Fruit fly (Drosophila melanogaster) whole organism, embryonic: ENCODE results near the gene T48.

Experiments used
- ATbp ChIP-seq: fragments of 200-800 bp; sonication (Bioruptor generic); optimal IDR thresholded peaks from 2 replicates; lab custom pipeline; 2017; ENCODE audit warnings: missing biosample characterization, mild to moderate bottlenecking, missing genetic modification characterization, missing genetic modification reagents
- Atf-2 ChIP-seq: fragments of 200-800 bp; sonication (Bioruptor generic); optimal IDR thresholded peaks from 2 replicates; lab custom pipeline; 2016; ENCODE audit warnings: missing biosample characterization, missing genetic modification characterization
- CG12942 ChIP-seq: fragments of 200-800 bp; sonication (Bioruptor generic); optimal IDR thresholded peaks from 3 replicates; lab custom pipeline; 2016; ENCODE audit warnings: missing biosample characterization, missing genetic modification characterization
- CG13287 ChIP-seq: fragments of 200-800 bp; sonication (Bioruptor generic); IDR thresholded peaks from 2 replicates; pipeline ENCODE4 v1.3.6; 2022; ENCODE audit warnings: missing biosample characterization, missing genetic modification characterization; ENCODE audit not compliant: partially characterized antibody
- CG13624 ChIP-seq: fragments of 200-800 bp; sonication (Bioruptor generic); optimal IDR thresholded peaks from 2 replicates; lab custom pipeline; 2016; ENCODE audit warnings: missing biosample characterization, missing genetic modification characterization
- CG15073 ChIP-seq: fragments of 200-800 bp; sonication (Bioruptor generic); optimal IDR thresholded peaks from 2 replicates; lab custom pipeline; 2016; ENCODE audit warnings: missing biosample characterization, missing genetic modification characterization
- CG15696 ChIP-seq: fragments of 200-800 bp; sonication (Bioruptor generic); optimal IDR thresholded peaks from 2 replicates; lab custom pipeline; 2019; ENCODE audit warnings: missing biosample characterization, mild to moderate bottlenecking, missing genetic modification characterization, moderate library complexity
- CG17385 ChIP-seq: fragments of 200-800 bp; sonication (Bioruptor generic); optimal IDR thresholded peaks from 3 replicates; lab custom pipeline; 2018; ENCODE audit warnings: missing biosample characterization, mild to moderate bottlenecking, missing genetic modification characterization
- CG18262 ChIP-seq: fragments of 200-800 bp; optimal IDR thresholded peaks from 3 replicates; lab custom pipeline; 2019; ENCODE audit warnings: missing biosample characterization, mild to moderate bottlenecking, missing genetic modification characterization, moderate library complexity
- CG30431 ChIP-seq: fragments of 200-800 bp; sonication (Bioruptor generic); optimal IDR thresholded peaks from 2 replicates; lab custom pipeline; 2017; ENCODE audit warnings: missing biosample characterization, missing genetic modification characterization
- CG3407 ChIP-seq: fragments of 200-800 bp; sonication (Bioruptor generic); optimal IDR thresholded peaks from 2 replicates; lab custom pipeline; 2018; ENCODE audit warnings: missing biosample characterization, mild to moderate bottlenecking, missing genetic modification characterization
- CG42726 ChIP-seq: fragments of 200-800 bp; sonication (Bioruptor generic); IDR thresholded peaks from 2 replicates; pipeline ENCODE4 v1.3.6; 2022; ENCODE audit warnings: missing biosample characterization, missing genetic modification characterization; ENCODE audit not compliant: partially characterized antibody
- CG9437 ChIP-seq: fragments of 200-800 bp; sonication (Bioruptor generic); optimal IDR thresholded peaks from 2 replicates; lab custom pipeline; 2018; ENCODE audit warnings: missing biosample characterization, mild to moderate bottlenecking, missing genetic modification characterization
- Dek ChIP-seq: fragments of 200-800 bp; sonication (Bioruptor generic); optimal IDR thresholded peaks from 3 replicates; lab custom pipeline; 2019; ENCODE audit warnings: missing biosample characterization, mild to moderate bottlenecking, missing genetic modification characterization, moderate library complexity
- Dip3 ChIP-seq: fragments of 200-800 bp; sonication (Bioruptor generic); optimal IDR thresholded peaks from 3 replicates; lab custom pipeline; 2016; ENCODE audit warnings: missing biosample characterization, missing genetic modification characterization
- Drgx ChIP-seq: fragments of 200-800 bp; sonication (Bioruptor generic); IDR thresholded peaks from 2 replicates; pipeline ENCODE4 v1.3.6; 2022; ENCODE audit warnings: missing biosample characterization, missing genetic modification characterization
- Hmr ChIP-seq: fragments of 200-800 bp; sonication (Bioruptor generic); optimal IDR thresholded peaks from 3 replicates; lab custom pipeline; 2017; ENCODE audit warnings: mild to moderate bottlenecking, missing biosample characterization, missing genetic modification reagents, missing genetic modification characterization
- MESR4 ChIP-seq: fragments of 200-800 bp; sonication (Bioruptor generic); optimal IDR thresholded peaks from 2 replicates; lab custom pipeline; 2018; ENCODE audit warnings: missing biosample characterization, mild to moderate bottlenecking, missing genetic modification characterization, moderate library complexity
- NFAT ChIP-seq: fragments of 200-800 bp; sonication (Bioruptor generic); IDR thresholded peaks from 2 replicates; pipeline ENCODE4 v1.3.6; 2022; ENCODE audit warnings: missing biosample characterization, missing genetic modification characterization
- Neu2 ChIP-seq: fragments of 200-800 bp; sonication (Bioruptor generic); optimal IDR thresholded peaks from 3 replicates; lab custom pipeline; 2016; ENCODE audit warnings: missing biosample characterization, missing genetic modification characterization, borderline replicate concordance
- NfI ChIP-seq: fragments of 200-800 bp; sonication (Bioruptor generic); optimal IDR thresholded peaks from 3 replicates; lab custom pipeline; 2018; ENCODE audit warnings: missing biosample characterization, mild to moderate bottlenecking, missing genetic modification characterization, moderate library complexity
- Oaz ChIP-seq: fragments of 200-800 bp; sonication (Bioruptor generic); IDR thresholded peaks from 2 replicates; pipeline ENCODE4 v1.3.6; 2022; ENCODE audit warnings: missing biosample characterization, missing genetic modification characterization
- Ptx1 ChIP-seq: fragments of 200-800 bp; sonication (Bioruptor generic); IDR thresholded peaks from 2 replicates; pipeline ENCODE4 v1.3.6; 2022; ENCODE audit warnings: missing biosample characterization, missing genetic modification characterization
- Sox100B ChIP-seq: fragments of 200-800 bp; sonication (Bioruptor generic); optimal IDR thresholded peaks from 3 replicates; lab custom pipeline; 2018; ENCODE audit warnings: missing biosample characterization, mild to moderate bottlenecking, missing genetic modification characterization
- Sox102F ChIP-seq: fragments of 200-800 bp; sonication (Bioruptor generic); optimal IDR thresholded peaks from 2 replicates; lab custom pipeline; 2018; ENCODE audit warnings: missing biosample characterization, mild to moderate bottlenecking, missing genetic modification characterization, moderate library complexity
- Sry-β ChIP-seq: fragments of 200-800 bp; sonication (Bioruptor generic); optimal IDR thresholded peaks from 2 replicates; lab custom pipeline; 2018; ENCODE audit warnings: missing biosample characterization, mild to moderate bottlenecking, missing genetic modification characterization, moderate library complexity
- Xbp1 ChIP-seq: fragments of 200-800 bp; sonication (Bioruptor generic); optimal IDR thresholded peaks from 3 replicates; lab custom pipeline; 2016; ENCODE audit warnings: missing biosample characterization, mild to moderate bottlenecking, missing genetic modification characterization
- ato ChIP-seq: fragments of 200-800 bp; sonication (Bioruptor generic); IDR thresholded peaks from 2 replicates; pipeline ENCODE4 v1.3.6; 2022; ENCODE audit warnings: missing biosample characterization, missing genetic modification characterization; ENCODE audit not compliant: partially characterized antibody
- bcd ChIP-seq: fragments of 200-800 bp; sonication (Bioruptor generic); optimal IDR thresholded peaks from 2 replicates; lab custom pipeline; 2017; ENCODE audit warnings: missing biosample characterization, mild to moderate bottlenecking, missing genetic modification characterization
- bigmax ChIP-seq: fragments of 200-800 bp; sonication (Bioruptor generic); optimal IDR thresholded peaks from 2 replicates; lab custom pipeline; 2018; ENCODE audit warnings: missing biosample characterization, mild to moderate bottlenecking, missing genetic modification characterization
- dan ChIP-seq: fragments of 200-800 bp; sonication (Bioruptor generic); IDR thresholded peaks from 2 replicates; pipeline ENCODE4 v1.3.6; 2022; ENCODE audit warnings: missing biosample characterization, missing genetic modification characterization
- eyg ChIP-seq: fragments of 200-800 bp; sonication (Bioruptor generic); optimal IDR thresholded peaks from 3 replicates; lab custom pipeline; 2016; ENCODE audit warnings: missing biosample characterization, missing genetic modification characterization
- fd64A ChIP-seq: fragments of 200-800 bp; sonication (Bioruptor generic); optimal IDR thresholded peaks from 3 replicates; lab custom pipeline; 2018; ENCODE audit warnings: missing biosample characterization, mild to moderate bottlenecking, missing genetic modification characterization
- gsb-n ChIP-seq: fragments of 200-800 bp; sonication (Bioruptor generic); optimal IDR thresholded peaks from 3 replicates; lab custom pipeline; 2018; ENCODE audit warnings: missing biosample characterization, mild to moderate bottlenecking, missing genetic modification characterization
- ham ChIP-seq: fragments of 200-800 bp; sonication (Bioruptor generic); IDR thresholded peaks from 2 replicates; pipeline ENCODE4 v1.3.6; 2022; ENCODE audit warnings: missing biosample characterization, missing genetic modification characterization
- lbe ChIP-seq: fragments of 200-800 bp; sonication (Bioruptor generic); optimal IDR thresholded peaks from 2 replicates; lab custom pipeline; 2016; ENCODE audit warnings: missing biosample characterization, mild to moderate bottlenecking, missing genetic modification characterization
- mirr ChIP-seq: fragments of 200-800 bp; sonication (Bioruptor generic); optimal IDR thresholded peaks from 3 replicates; lab custom pipeline; 2018; ENCODE audit warnings: missing biosample characterization, mild to moderate bottlenecking, missing genetic modification characterization
- mld ChIP-seq: fragments of 200-800 bp; sonication (Bioruptor generic); IDR thresholded peaks from 3 replicates; pipeline ENCODE4 v1.3.6; 2022; ENCODE audit warnings: missing biosample characterization, missing genetic modification characterization; ENCODE audit not compliant: partially characterized antibody
- oc ChIP-seq: fragments of 200-800 bp; sonication (Bioruptor generic); optimal IDR thresholded peaks from 2 replicates; lab custom pipeline; 2018; ENCODE audit warnings: missing biosample characterization, mild to moderate bottlenecking, missing genetic modification characterization, moderate library complexity
- pan ChIP-seq, 4 experiments: fragments of >200 bp in 3 of 4; fragments of 200-800 bp in 1 of 4; sonication (Bioruptor generic) in 1 of 4; optimal IDR thresholded peaks in 3 of 4; IDR thresholded peaks in 1 of 4; 2 replicates each; pipeline versions ENCODE4 v1.3.6 to Lab custom; 2017 to 2022; ENCODE audit warnings: missing biosample characterization in 2 of 4, missing genetic modification characterization in 2 of 4, mixed read lengths in 1 of 4
- prd ChIP-seq, 3 experiments: fragments of >200 bp in 2 of 3; fragments of 200-800 bp in 1 of 3; sonication (Bioruptor generic) in 1 of 3; optimal IDR thresholded peaks in 2 of 3; IDR thresholded peaks in 1 of 3; 2 replicates in 2 of 3; 3 replicates in 1 of 3; pipeline versions ENCODE4 v1.3.6 to Lab custom; 2017 to 2022; ENCODE audit warnings: missing biosample characterization in 1 of 3, missing genetic modification characterization in 1 of 3
- repo ChIP-seq: fragments of 200-800 bp; sonication (Bioruptor generic); optimal IDR thresholded peaks from 2 replicates; lab custom pipeline; 2016; ENCODE audit warnings: missing biosample characterization, missing genetic modification characterization
- tup ChIP-seq: fragments of 200-800 bp; sonication (Bioruptor generic); optimal IDR thresholded peaks from 2 replicates; lab custom pipeline; 2016; ENCODE audit warnings: missing biosample characterization, mild to moderate bottlenecking, missing genetic modification characterization, moderate library complexity
- vfl ChIP-seq: fragments of 200-800 bp; sonication (Bioruptor generic); optimal IDR thresholded peaks from 2 replicates; lab custom pipeline; 2016; ENCODE audit warnings: missing biosample characterization, missing genetic modification characterization
- vnd ChIP-seq: fragments of 200-800 bp; sonication (Bioruptor generic); IDR thresholded peaks from 3 replicates; pipeline ENCODE4 v1.3.6; 2022; ENCODE audit warnings: missing biosample characterization, missing genetic modification characterization; ENCODE audit not compliant: partially characterized antibody
- vvl ChIP-seq: fragments of 200-800 bp; sonication (Bioruptor generic); IDR thresholded peaks from 2 replicates; pipeline ENCODE4 v1.3.6; 2022; ENCODE audit warnings: missing biosample characterization, missing genetic modification characterization
- wek ChIP-seq: fragments of 200-800 bp; sonication (Bioruptor generic); optimal IDR thresholded peaks from 3 replicates; lab custom pipeline; 2018; ENCODE audit warnings: missing biosample characterization, mild to moderate bottlenecking, missing genetic modification characterization, moderate library complexity

The T48 gene

dm6 chr3R:26881121-26881895 lies at the start of gene T48, which contains the start of gene ro (continued):
- TF ChIP-seq mld (no peak; the same call in 2 of the 3 replicates), tup (GFP tag; lab: Kevin White, UChicago) (peak; percentile 51), bcd (peak; percentile 68), Xbp1 (GFP tag; lab: Kevin White, UChicago) (peak; percentile 44), CG13624 (GFP tag; lab: Kevin White, UChicago) (peak; percentile 85), ham (GFP tag; lab: Robert Waterston, UW) (no peak), eyg (peak; percentile 15), vnd (GFP tag; lab: Robert Waterston, UW) (0 out of 3 replicates have a peak, but pooled peaks have one; percentile 19), CG9437 (no peak), Dip3 (GFP tag; lab: Kevin White, UChicago) (peak; percentile 90), prd (optimal IDR thresholded peaks at IDR 0.05; lab: Kevin White, UChicago) (no peak), prd (GFP tag; IDR thresholded peaks at IDR 0.05; lab: Robert Waterston, UW) (no peak; the same call in 2 of the 3 replicates), Ptx1 (GFP tag; lab: Robert Waterston, UW) (peak; percentile 67), Drgx (no peak), vfl (GFP tag; lab: Kevin White, UChicago) (peak; percentile 9), Sox102F (GFP tag; lab: Kevin White, UChicago) (peak; percentile 23), wek (GFP tag; lab: Kevin White, UChicago) (no peak), lbe (GFP tag; lab: Kevin White, UChicago) (no peak), Hmr (peak; percentile 96), pan (optimal IDR thresholded peaks at IDR 0.05; lab: Kevin White, UChicago) (no peak), pan (GFP tag; optimal IDR thresholded peaks at IDR 0.05 in 1 of 2, IDR thresholded peaks at IDR 0.05 in 1 of 2) (peak in 1 of 2 experiments; percentile 14), CG42726 (GFP tag; lab: Robert Waterston, UW) (peak; percentile 80), MESR4 (peak; percentile 34), Atf-2 (no peak), gsb-n (peak; percentile 55), NfI (GFP tag; lab: Kevin White, UChicago) (peak; percentile 56), CG15696 (peak; percentile 30), Sry-β (GFP tag; lab: Kevin White, UChicago) (peak; percentile 4), fd64A (GFP tag; lab: Kevin White, UChicago) (no peak), vvl (peak; percentile 70), mirr (GFP tag; lab: Kevin White, UChicago) (peak; percentile 29), ATbp (GFP tag; lab: Kevin White, UChicago) (no peak), CG18262 (tag; lab: Kevin White, UChicago) (no peak), CG17385 (GFP tag; lab: Kevin White, UChicago) (peak; percentile 53), CG12942 (GFP tag; lab: Kevin White, UChicago) (peak; percentile 56), CG15073 (GFP tag; lab: Kevin White, UChicago) (no peak), repo (GFP tag; lab: Kevin White, UChicago) (peak; percentile 71), CG13287 (GFP tag; lab: Robert Waterston, UW) (peak; percentile 76), bigmax (peak; percentile 34), NFAT (peak; percentile 52; the same call in 1 of the 2 replicates), CG3407 (GFP tag; lab: Kevin White, UChicago) (no peak), dan (GFP tag; lab: Robert Waterston, UW) (no peak), ato (GFP tag; lab: Robert Waterston, UW) (peak; percentile 60; the same call in 1 of the 2 replicates), CG30431 (GFP tag; lab: Kevin White, UChicago) (no peak), Neu2 (GFP tag; lab: Kevin White, UChicago) (no peak), oc (tag; lab: Kevin White, UChicago) (peak; percentile 56), Oaz (no peak), Sox100B (GFP tag; lab: Kevin White, UChicago) (no peak), Dek (tag; lab: Kevin White, UChicago) (peak; percentile 82)
